Worm (Caenorhabditis elegans) whole organism, L3 larva: Measurements from ENCODE around the gene lin-5.
A peak's percentile ranks its signal among the peaks of the same experiment; 100 is the strongest.

Experiments used
- ZK546.5 ChIP-seq: sonication (generic microtip); optimal IDR thresholded peaks from 2 replicates; lab custom pipeline; 2017; ENCODE audit warnings: missing biosample characterization, missing genetic modification characterization
- ama-1 ChIP-seq: fragments of 150-350 bp; optimal IDR thresholded peaks from 2 replicates; lab custom pipeline; 2018
- egl-27 ChIP-seq: sonication (generic microtip); optimal IDR thresholded peaks from 4 replicates; lab custom pipeline; 2017; ENCODE audit warnings: missing biosample characterization, missing genetic modification reagents, missing genetic modification characterization
- elt-3 ChIP-seq, 3 experiments: fragments of 150-350 bp in 1 of 3; sonication (generic microtip) in 2 of 3; optimal IDR thresholded peaks; 2 replicates in 2 of 3; 4 replicates in 1 of 3; lab custom pipeline; 2014 to 2017; ENCODE audit warnings: missing biosample characterization in 3 of 3, missing genetic modification characterization in 3 of 3
- lin-39 ChIP-seq: fragments of 150-350 bp; optimal IDR thresholded peaks from 2 replicates; lab custom pipeline; 2018; ENCODE audit warnings: missing biosample characterization, missing genetic modification reagents, missing genetic modification characterization
- mdl-1 ChIP-seq: fragments of 150-350 bp; optimal IDR thresholded peaks from 2 replicates; lab custom pipeline; 2014; ENCODE audit warnings: missing biosample characterization, missing genetic modification characterization
- nfya-1 ChIP-seq: sonication (generic microtip); optimal IDR thresholded peaks from 2 replicates; lab custom pipeline; 2017; ENCODE audit warnings: missing genetic modification characterization, mild to moderate bottlenecking, missing compliant biosample characterization, antibody characterized with exemption, moderate library complexity; ENCODE audit not compliant: insufficient read depth
- nhr-237 ChIP-seq: fragments of 150-350 bp; optimal IDR thresholded peaks from 2 replicates; lab custom pipeline; 2014; ENCODE audit warnings: missing biosample characterization, missing genetic modification characterization
- nhr-28 ChIP-seq: fragments of 150-350 bp; optimal IDR thresholded peaks from 2 replicates; lab custom pipeline; 2014; ENCODE audit warnings: missing biosample characterization, missing genetic modification characterization
- nhr-77 ChIP-seq: fragments of 150-350 bp; optimal IDR thresholded peaks from 2 replicates; lab custom pipeline; 2014; ENCODE audit warnings: missing biosample characterization, missing genetic modification characterization
- unc-62 ChIP-seq: fragments of 150-350 bp; sonication (generic microtip); optimal IDR thresholded peaks from 4 replicates; lab custom pipeline; 2014; ENCODE audit warnings: missing biosample characterization, missing genetic modification reagents, missing genetic modification characterization
- ztf-4 ChIP-seq: fragments of 150-350 bp; optimal IDR thresholded peaks from 2 replicates; lab custom pipeline; 2014; ENCODE audit warnings: missing biosample characterization, missing genetic modification characterization

ce11 chrII:7884898-7885297, 24.5 kb downstream of the lin-5 start:
- TF ChIP-seq nhr-237: no peak
- TF ChIP-seq ztf-4 (tag; lab: Kevin White, UChicago): no peak
- TF ChIP-seq elt-3 (tag; optimal IDR thresholded peaks at IDR 0.05; lab: Kevin White, UChicago): no peak
- TF ChIP-seq nfya-1 (tag; lab: Kevin White, UChicago): peak; percentile 74
- peak; percentile 60 for TF ChIP-seq lin-39 (tag; lab: Kevin White, UChicago)
- no peak for TF ChIP-seq nhr-77
- TF ChIP-seq unc-62: no peak
- TF ChIP-seq ZK546.5 (tag; lab: Kevin White, UChicago): no peak
- no peak for TF ChIP-seq mdl-1 (tag; lab: Kevin White, UChicago)
- no peak for TF ChIP-seq egl-27
- no peak for TF ChIP-seq ama-1
- TF ChIP-seq nhr-28 (tag; lab: Kevin White, UChicago): no peak
